Worm (Caenorhabditis elegans): ENCODE data around the gene clec-243.

DNA sequence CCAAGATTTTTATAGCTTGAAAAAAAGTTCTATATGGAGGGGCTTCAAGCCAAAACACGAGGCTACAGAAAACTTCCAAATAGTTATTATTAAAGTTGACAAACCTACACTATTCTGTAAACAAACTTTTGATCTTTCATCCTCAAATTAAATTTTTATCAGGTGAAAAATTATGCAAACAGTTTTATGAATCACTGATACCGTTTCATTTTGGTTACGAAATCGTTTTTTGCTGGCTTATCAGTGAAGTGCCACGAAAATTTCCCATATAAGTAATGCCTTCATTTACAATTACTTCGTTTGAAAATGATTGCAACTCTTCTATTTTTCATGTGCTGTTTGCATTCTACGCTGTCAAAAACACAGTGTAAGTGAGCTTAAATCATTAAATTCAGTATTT lies 10.0 kb downstream of the clec-243 start, which contains the start of gene T19C9.8:
- TF ChIP-seq B0261.1 (tag; optimal IDR thresholded peaks at IDR 0.05) (no peak), Y67H2A.10 (GFP tag; conservative IDR thresholded peaks at IDR 0.05) (no peak), ama-1 (optimal IDR thresholded peaks at IDR 0.05) (no peak), ama-1 (GFP tag; optimal IDR thresholded peaks at IDR 0.05) (no peak), dpl-1 (GFP tag; optimal IDR thresholded peaks at IDR 0.05) (no peak)
